Fruit fly (Drosophila melanogaster): ENCODE data around the gene CG11655.

Gene CG11655

DNA sequence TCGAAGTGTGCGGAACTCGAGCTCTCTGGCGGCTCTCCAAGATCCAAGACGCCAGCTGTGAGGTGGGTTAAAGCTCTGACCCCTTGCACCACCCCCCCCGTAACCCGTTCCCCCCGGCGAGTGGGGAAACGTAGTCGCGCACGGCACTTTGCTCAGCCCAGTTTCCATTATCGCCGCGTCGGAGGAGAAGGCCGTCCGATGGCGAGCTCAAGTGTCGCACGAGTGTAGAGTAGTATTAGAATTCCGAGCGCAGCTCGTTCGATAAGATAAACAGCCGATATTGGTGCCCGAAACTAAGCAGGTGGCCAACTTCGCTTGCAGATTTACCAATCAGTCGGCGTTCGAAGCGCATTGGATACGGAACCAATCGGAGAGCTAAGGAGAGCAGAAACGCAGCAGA, 12.1 kb downstream of the CG11655 start:
- TF ChIP-seq eg (GFP tag; IDR thresholded peaks at IDR 0.05) = peak; percentile 37; the same call in 1 of the 3 replicates
- peak; percentile 39; the same call in 1 of the 3 replicates for TF ChIP-seq CG6163 (GFP tag; IDR thresholded peaks at IDR 0.05)
- no peak for TF ChIP-seq Eip75B (GFP tag; optimal IDR thresholded peaks at IDR 0.05)
- TF ChIP-seq Hr4 (GFP tag; optimal IDR thresholded peaks at IDR 0.05) = no peak
- TF ChIP-seq CG1621 (tag; optimal IDR thresholded peaks at IDR 0.05) = peak; percentile 80

dm6 chrX:15467402-15467941, 14.2 kb downstream of the CG11655 start, which contains the start of the genes CG15642 and CG15641:
CG15642 (minus strand) TSS chrX:15467757.
CG15641 (plus strand) TSS chrX:15467891.
- no peak for TF ChIP-seq CG11294 (GFP tag; IDR thresholded peaks at IDR 0.05)
- no peak for TF ChIP-seq Eip75B (GFP tag; optimal IDR thresholded peaks at IDR 0.05)
- no peak for TF ChIP-seq pdm3 (GFP tag; optimal IDR thresholded peaks at IDR 0.05)
- no peak for TF ChIP-seq acj6 (GFP tag; optimal IDR thresholded peaks at IDR 0.05)
- no peak for TF ChIP-seq CG11902 (GFP tag; optimal IDR thresholded peaks at IDR 0.05)
- TF ChIP-seq dsx (GFP tag; optimal IDR thresholded peaks at IDR 0.05; ENCODE audit: poor library complexity, severe bottlenecking) = no peak
- no peak for TF ChIP-seq CG3032 (tag; optimal IDR thresholded peaks at IDR 0.05)
- TF ChIP-seq cyc (GFP tag; optimal IDR thresholded peaks at IDR 0.05) = no peak
- TF ChIP-seq CG6808 (GFP tag; optimal IDR thresholded peaks at IDR 0.05) = no peak
- TF ChIP-seq CG32006 (GFP tag; optimal IDR thresholded peaks at IDR 0.05) = no peak
- TF ChIP-seq achi (GFP tag; optimal IDR thresholded peaks at IDR 0.05) = no peak
- no peak for TF ChIP-seq Sox15 (GFP tag; optimal IDR thresholded peaks at IDR 0.05)
- TF ChIP-seq spab (GFP tag; optimal IDR thresholded peaks at IDR 0.05) = no peak
- TF ChIP-seq Eip78C (GFP tag) = no peak
- TF ChIP-seq CG7368 (GFP tag; optimal IDR thresholded peaks at IDR 0.05) = no peak
- no peak for TF ChIP-seq CG10669 (GFP tag; optimal IDR thresholded peaks at IDR 0.05)
- no peak for TF ChIP-seq Hr39 (GFP tag; optimal IDR thresholded peaks at IDR 0.05)

DNA sequence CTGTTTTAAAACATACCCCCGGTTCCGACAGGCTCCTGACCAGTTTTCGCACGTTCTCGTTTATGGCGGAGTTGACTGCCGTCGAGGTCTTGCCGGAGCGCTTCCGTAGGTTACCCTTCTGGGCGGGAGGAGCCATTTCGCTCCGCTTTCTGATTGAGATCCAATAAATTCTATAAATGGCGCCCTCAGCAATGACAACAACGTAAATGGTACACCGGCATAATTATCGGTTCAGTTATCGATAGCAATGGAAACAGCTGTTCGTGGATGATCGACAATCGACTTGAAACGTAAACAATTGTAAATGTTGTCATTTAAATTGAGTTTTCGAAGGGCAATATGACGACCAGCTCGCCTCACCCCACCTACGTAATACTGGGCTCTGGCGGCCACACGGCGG, 18.6 kb downstream of the CG11655 start, which contains the start of the genes Grip128 and Alg14:
Gene Grip128 (minus strand): TSS at position 216 of the 400 bp plus-strand sequence.
Gene Alg14 (plus strand): TSS at position 261 of the 400 bp plus-strand sequence.
- TF ChIP-seq CG8319 (GFP tag; optimal IDR thresholded peaks at IDR 0.05) (no peak), Blimp-1 (GFP tag; optimal IDR thresholded peaks at IDR 0.05) (no peak), CG6276 (GFP tag; optimal IDR thresholded peaks at IDR 0.05) (no peak), CG6854 (GFP tag; optimal IDR thresholded peaks at IDR 0.05) (no peak), topi (GFP tag; optimal IDR thresholded peaks at IDR 0.05) (no peak), pdm3 (GFP tag; optimal IDR thresholded peaks at IDR 0.05) (no peak), CG8632 (GFP tag; optimal IDR thresholded peaks at IDR 0.05) (no peak), esn (GFP tag; optimal IDR thresholded peaks at IDR 0.05) (no peak), CG6163 (GFP tag; IDR thresholded peaks at IDR 0.05) (no peak), Ets21C (GFP tag; optimal IDR thresholded peaks at IDR 0.05) (no peak), Hr38 (GFP tag; optimal IDR thresholded peaks at IDR 0.05) (no peak), Smox (GFP tag; optimal IDR thresholded peaks at IDR 0.05) (no peak), acj6 (GFP tag; optimal IDR thresholded peaks at IDR 0.05) (no peak), achi (GFP tag; optimal IDR thresholded peaks at IDR 0.05) (no peak), spab (GFP tag; optimal IDR thresholded peaks at IDR 0.05) (no peak), fkh (GFP tag; optimal IDR thresholded peaks at IDR 0.05) (no peak), CG11294 (GFP tag; IDR thresholded peaks at IDR 0.05) (no peak), Lpt (GFP tag; optimal IDR thresholded peaks at IDR 0.05) (no peak), Hr39 (GFP tag; optimal IDR thresholded peaks at IDR 0.05) (no peak), CG1621 (tag; optimal IDR thresholded peaks at IDR 0.05) (no peak)

DNA sequence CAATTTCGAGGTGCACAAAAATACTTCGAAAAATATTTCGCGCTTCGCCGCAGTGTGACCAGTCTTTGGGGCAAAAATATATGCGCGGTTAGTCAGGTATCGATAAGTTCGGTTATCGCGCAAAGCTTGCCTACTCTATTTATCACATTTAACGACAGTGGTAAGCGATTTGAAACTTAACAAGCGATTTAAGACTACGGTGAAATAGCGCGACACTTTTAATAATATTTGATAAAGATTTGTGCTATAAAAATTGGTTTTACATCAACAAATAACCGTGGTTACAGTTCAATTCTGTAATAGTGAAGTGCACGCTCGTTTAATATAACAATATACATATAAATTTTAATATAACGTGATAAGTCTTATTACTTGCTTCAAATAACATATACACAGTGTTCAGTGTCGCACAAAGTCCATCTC, 22.1 kb downstream of the CG11655 start, which contains the start of gene mh:
Gene mh (minus strand): TSS at position 34 of the 423 bp plus-strand sequence.
- TF ChIP-seq eg (GFP tag; IDR thresholded peaks at IDR 0.05) (0 out of 3 replicates have a peak, but pooled peaks have one; percentile 22), acj6 (GFP tag; optimal IDR thresholded peaks at IDR 0.05) (no peak), pdm3 (GFP tag; optimal IDR thresholded peaks at IDR 0.05) (no peak)

All from whole organism, prepupa.